Worm (Caenorhabditis elegans) whole organism, L1 larva: ENCODE results near the gene K09F5.4.

Experiments used
- C34B4.2 ChIP-seq: sonication (generic microtip); optimal IDR thresholded peaks from 2 replicates; lab custom pipeline; 2017; ENCODE audit warnings: mild to moderate bottlenecking, missing genetic modification characterization, missing compliant biosample characterization
- aly-2 ChIP-seq: fragments of 150-350 bp; optimal IDR thresholded peaks from 2 replicates; lab custom pipeline; 2014; ENCODE audit warnings: missing biosample characterization, missing genetic modification characterization
- ceh-63 ChIP-seq: fragments of 200-800 bp; sonication (Bioruptor generic); optimal IDR thresholded peaks from 2 replicates; lab custom pipeline; 2018; ENCODE audit warnings: mild to moderate bottlenecking, missing genetic modification characterization, missing compliant biosample characterization
- ceh-8 ChIP-seq: fragments of 200-800 bp; sonication (Bioruptor generic); optimal IDR thresholded peaks from 2 replicates; lab custom pipeline; 2018; ENCODE audit warnings: mild to moderate bottlenecking, missing genetic modification characterization, moderate library complexity, missing compliant biosample characterization
- ceh-88 ChIP-seq: fragments of 200-800 bp; sonication (Bioruptor generic); IDR thresholded peaks from 2 replicates; pipeline ENCODE4 v1.3.6; 2022; ENCODE audit warnings: missing genetic modification characterization, missing compliant biosample characterization
- efl-1 ChIP-seq, 4 experiments: fragments of 150-350 bp; optimal IDR thresholded peaks in 3 of 4; peaks in 1 of 4; 1 replicate in 1 of 4; 2 replicates in 3 of 4; lab custom pipeline; 2014; ENCODE audit warnings: missing biosample characterization in 2 of 4, missing genetic modification characterization in 2 of 4, missing genetic modification reagents in 2 of 4
- elt-2 ChIP-seq: sonication (generic microtip); optimal IDR thresholded peaks from 2 replicates; lab custom pipeline; 2016; ENCODE audit warnings: missing genetic modification characterization, mild to moderate bottlenecking, inconsistent platforms, missing compliant biosample characterization, missing genetic modification reagents
- isw-1 ChIP-seq: fragments of 200-800 bp; sonication (Bioruptor generic); IDR thresholded peaks from 2 replicates; pipeline ENCODE4 v1.3.6; 2022; ENCODE audit warnings: missing genetic modification characterization, missing compliant biosample characterization
- jun-1 ChIP-seq: fragments of 150-350 bp; optimal IDR thresholded peaks from 2 replicates; lab custom pipeline; 2014; ENCODE audit warnings: missing biosample characterization, missing genetic modification reagents, missing genetic modification characterization
- lin-14 ChIP-seq: fragments of 200-800 bp; sonication (Bioruptor generic); optimal IDR thresholded peaks from 2 replicates; lab custom pipeline; 2018; ENCODE audit warnings: mild to moderate bottlenecking, missing genetic modification characterization, moderate library complexity, missing compliant biosample characterization
- lin-35 ChIP-seq, 2 experiments: fragments of 150-350 bp; optimal IDR thresholded peaks; 2 replicates each; lab custom pipeline; 2014; ENCODE audit warnings: missing biosample characterization in 2 of 2, missing genetic modification characterization in 2 of 2, missing genetic modification reagents in 2 of 2
- lir-3 ChIP-seq: sonication (generic microtip); optimal IDR thresholded peaks from 2 replicates; lab custom pipeline; 2016; ENCODE audit warnings: mild to moderate bottlenecking, missing genetic modification characterization, moderate library complexity, missing compliant biosample characterization; ENCODE audit not compliant: poor library complexity
- mep-1 ChIP-seq: fragments of 150-350 bp; optimal IDR thresholded peaks from 2 replicates; lab custom pipeline; 2014; ENCODE audit warnings: missing biosample characterization, missing genetic modification characterization
- nhr-11 ChIP-seq: fragments of 150-350 bp; optimal IDR thresholded peaks from 2 replicates; lab custom pipeline; 2014; ENCODE audit warnings: missing biosample characterization, missing genetic modification characterization
- nhr-19 ChIP-seq: fragments of 200-800 bp; sonication (Bioruptor generic); conservative IDR thresholded peaks from 2 replicates; pipeline ENCODE4 v1.3.6; 2022; ENCODE audit warnings: missing genetic modification characterization, missing compliant biosample characterization
- nhr-20 ChIP-seq: sonication (generic microtip); optimal IDR thresholded peaks from 2 replicates; lab custom pipeline; 2016; ENCODE audit warnings: mild to moderate bottlenecking, missing genetic modification characterization, missing compliant biosample characterization
- nhr-237 ChIP-seq: fragments of 150-350 bp; optimal IDR thresholded peaks from 2 replicates; lab custom pipeline; 2014; ENCODE audit warnings: missing biosample characterization, missing genetic modification characterization
- nhr-47 ChIP-seq: sonication (generic microtip); optimal IDR thresholded peaks from 2 replicates; lab custom pipeline; 2016; ENCODE audit warnings: mild to moderate bottlenecking, missing genetic modification characterization, moderate library complexity, missing compliant biosample characterization
- nhr-71 ChIP-seq: sonication (generic microtip); optimal IDR thresholded peaks from 2 replicates; lab custom pipeline; 2016; ENCODE audit warnings: mild to moderate bottlenecking, missing genetic modification characterization, moderate library complexity, missing compliant biosample characterization
- nhr-76 ChIP-seq: sonication (generic microtip); optimal IDR thresholded peaks from 2 replicates; lab custom pipeline; 2017; ENCODE audit warnings: missing biosample characterization, missing genetic modification characterization
- nhr-90 ChIP-seq: sonication (generic microtip); optimal IDR thresholded peaks from 2 replicates; lab custom pipeline; 2016; ENCODE audit warnings: mild to moderate bottlenecking, missing genetic modification characterization, missing compliant biosample characterization; ENCODE audit not compliant: poor library complexity
- pax-3 ChIP-seq: fragments of 200-800 bp; sonication (Bioruptor generic); optimal IDR thresholded peaks from 2 replicates; lab custom pipeline; 2018; ENCODE audit warnings: mild to moderate bottlenecking, missing genetic modification characterization, moderate library complexity, missing compliant biosample characterization
- rnt-1 ChIP-seq: sonication (generic microtip); optimal IDR thresholded peaks from 2 replicates; lab custom pipeline; 2016; ENCODE audit warnings: mild to moderate bottlenecking, missing genetic modification characterization, moderate library complexity, missing compliant biosample characterization
- snpc-4 ChIP-seq: fragments of 150-350 bp; optimal IDR thresholded peaks from 2 replicates; lab custom pipeline; 2014; ENCODE audit warnings: missing biosample characterization, missing genetic modification characterization
- sup-37 ChIP-seq: fragments of 200-800 bp; sonication (Bioruptor generic); optimal IDR thresholded peaks from 2 replicates; lab custom pipeline; 2018; ENCODE audit warnings: mild to moderate bottlenecking, missing genetic modification characterization, missing compliant biosample characterization
- tlp-1 ChIP-seq: fragments of 150-350 bp; optimal IDR thresholded peaks from 2 replicates; lab custom pipeline; 2014; ENCODE audit warnings: missing biosample characterization, missing genetic modification characterization
- unc-62 ChIP-seq: fragments of 150-350 bp; optimal IDR thresholded peaks from 2 replicates; lab custom pipeline; 2014; ENCODE audit warnings: missing biosample characterization, missing genetic modification reagents, missing genetic modification characterization
- unc-98 ChIP-seq: fragments of 200-800 bp; sonication (Bioruptor generic); IDR thresholded peaks from 2 replicates; pipeline ENCODE4 v1.3.6; 2022; ENCODE audit warnings: missing genetic modification characterization, missing compliant biosample characterization
- vab-15 ChIP-seq: sonication (generic microtip); optimal IDR thresholded peaks from 2 replicates; lab custom pipeline; 2017; ENCODE audit warnings: missing genotype, mild to moderate bottlenecking, missing genetic modification characterization, missing compliant biosample characterization
- ztf-11 ChIP-seq, 2 experiments: sonication (generic microtip); optimal IDR thresholded peaks; 2 replicates each; lab custom pipeline; 2016 to 2017; ENCODE audit warnings: missing genetic modification characterization in 2 of 2, missing biosample characterization in 1 of 2, missing compliant biosample characterization in 1 of 2
- ztf-4 ChIP-seq: fragments of 150-350 bp; optimal IDR thresholded peaks from 2 replicates; lab custom pipeline; 2014; ENCODE audit warnings: missing biosample characterization, missing genetic modification characterization

The K09F5.4 gene

ce11 chrX:7736171-7736570 lies 25.6 kb upstream of the K09F5.4 start, which contains the start of gene set-12:
Gene set-12, minus strand, starts transcription at chrX:7736271.
- TF ChIP-seq nhr-71, result no peak
- TF ChIP-seq ztf-4 (tag; lab: Kevin White, UChicago), result no peak
- TF ChIP-seq lir-3 (tag; lab: Kevin White, UChicago), result no peak
- no peak for TF ChIP-seq nhr-237 (tag; lab: Kevin White, UChicago)
- no peak for TF ChIP-seq elt-2 (tag; lab: Kevin White, UChicago)
- TF ChIP-seq ceh-88 (GFP tag; lab: Robert Waterston, UW), result no peak
- no peak for TF ChIP-seq snpc-4

ce11 chrX:7733571-7733970 lies 23.0 kb upstream of the K09F5.4 start:
- TF ChIP-seq nhr-47 (tag; lab: Kevin White, UChicago) (no peak), ztf-11 (tag; optimal IDR thresholded peaks at IDR 0.05; lab: Kevin White, UChicago) (no peak), nhr-19 (no peak), ceh-8 (GFP tag; lab: Kevin White, UChicago) (no peak), lir-3 (tag; lab: Kevin White, UChicago) (no peak), C34B4.2 (no peak), vab-15 (no peak), unc-62 (no peak)

- no peak for TF ChIP-seq rnt-1 (tag; lab: Kevin White, UChicago)
- no peak for TF ChIP-seq ceh-63 (GFP tag; lab: Kevin White, UChicago)
- TF ChIP-seq pax-3 (tag; lab: Kevin White, UChicago), result no peak
- TF ChIP-seq nhr-47 (tag; lab: Kevin White, UChicago), result no peak
- TF ChIP-seq aly-2 (tag; lab: Kevin White, UChicago), result no peak
- no peak for TF ChIP-seq ceh-88 (GFP tag; lab: Robert Waterston, UW)
- no peak for TF ChIP-seq unc-98
- no peak for TF ChIP-seq nhr-11
These were observed 17.1 kb upstream of the K09F5.4 start, which contains the start of gene vit-1 for ce11 chrX:7727601-7728000. Gene vit-1, plus strand, starts transcription at chrX:7727889.

ce11 chrX:7726351-7726750 lies 15.8 kb upstream of the K09F5.4 start:
- TF ChIP-seq mep-1 (tag; lab: Kevin White, UChicago) (no peak), vab-15 (no peak), nhr-90 (tag; lab: Kevin White, UChicago) (peak; percentile 12), nhr-76 (tag; lab: Kevin White, UChicago) (no peak), efl-1 (optimal IDR thresholded peaks at IDR 0.05; lab: Kevin White, UChicago) (no peak), efl-1 (GFP tag; optimal IDR thresholded peaks at IDR 0.05 in 1 of 2; lab: Kevin White, UChicago) (peak in 1 of 2 experiments; percentile 90)

ce11 chrX:7725615-7726014 lies 15.1 kb upstream of the K09F5.4 start, which contains the start of gene spp-14:
Gene spp-14, plus strand, starts transcription at chrX:7725979.
- TF ChIP-seq snpc-4, result no peak
- peak; percentile 22 for TF ChIP-seq lin-14 (GFP tag; lab: Kevin White, UChicago)
- TF ChIP-seq elt-2 (tag; lab: Kevin White, UChicago), result peak; percentile 99
- no peak for TF ChIP-seq isw-1 (GFP tag; lab: Robert Waterston, UW)
- peak; percentile 1 for TF ChIP-seq nhr-90 (tag; lab: Kevin White, UChicago)
- peak; percentile 30 for TF ChIP-seq jun-1 (tag; lab: Kevin White, UChicago)
- TF ChIP-seq tlp-1 (tag; lab: Kevin White, UChicago), result peak; percentile 63
- TF ChIP-seq nhr-19, result peak; percentile 29
- TF ChIP-seq lir-3 (tag; lab: Kevin White, UChicago), result peak; percentile 19
- TF ChIP-seq sup-37, result no peak
- TF ChIP-seq nhr-20 (tag; lab: Kevin White, UChicago), result peak; percentile 48
- peak; percentile 49 for TF ChIP-seq nhr-71
- TF ChIP-seq lin-35 (GFP tag; optimal IDR thresholded peaks at IDR 0.05; lab: Kevin White, UChicago), result peak in 1 of 2 experiments; percentile 41
